Worm (Caenorhabditis elegans) whole organism, young adult: Measurements from ENCODE around the gene rskd-1.

Source experiments
- B0336.3 ChIP-seq: fragments of 200-800 bp; sonication (Bioruptor generic); IDR thresholded peaks from 2 replicates; pipeline ENCODE4 v1.3.6; 2022; ENCODE audit warnings: missing genetic modification characterization, missing compliant biosample characterization
- F22D6.2 ChIP-seq: sonication (generic microtip); optimal IDR thresholded peaks from 2 replicates; lab custom pipeline; 2016; ENCODE audit warnings: mild to moderate bottlenecking, missing genetic modification characterization, missing compliant biosample characterization
- F37B4.10 ChIP-seq: fragments of 200-800 bp; sonication (Bioruptor generic); IDR thresholded peaks from 2 replicates; pipeline ENCODE4 v1.3.6; 2022; ENCODE audit warnings: missing genetic modification characterization, missing compliant biosample characterization
- F49E8.2 ChIP-seq: sonication (generic microtip); optimal IDR thresholded peaks from 3 replicates; lab custom pipeline; 2017; ENCODE audit warnings: missing genetic modification characterization, mild to moderate bottlenecking, missing compliant biosample characterization, antibody characterized with exemption, moderate library complexity; ENCODE audit not compliant: insufficient read depth
- K11D2.4 ChIP-seq: fragments of 200-800 bp; sonication (Bioruptor generic); IDR thresholded peaks from 2 replicates; pipeline ENCODE4 v1.3.6; 2022; ENCODE audit warnings: missing genetic modification reagents, missing genetic modification characterization, missing compliant biosample characterization
- T07F8.4 ChIP-seq: sonication (generic microtip); optimal IDR thresholded peaks from 2 replicates; lab custom pipeline; 2016; ENCODE audit warnings: mild to moderate bottlenecking, missing genetic modification characterization, moderate library complexity, missing compliant biosample characterization
- Y56A3A.18 ChIP-seq: fragments of 200-800 bp; sonication (Bioruptor generic); IDR thresholded peaks from 2 replicates; pipeline ENCODE4 v1.3.6; 2022; ENCODE audit warnings: missing genetic modification reagents, missing genetic modification characterization, missing compliant biosample characterization
- Y79H2A.3 ChIP-seq: fragments of 200-800 bp; sonication (Bioruptor generic); conservative IDR thresholded peaks from 2 replicates; pipeline ENCODE4 v1.3.6; 2022; ENCODE audit warnings: missing genetic modification reagents, missing genetic modification characterization, missing compliant biosample characterization
- Y95B8A.8 ChIP-seq: fragments of 200-800 bp; sonication (Bioruptor generic); IDR thresholded peaks from 2 replicates; pipeline ENCODE4 v1.3.6; 2022; ENCODE audit warnings: missing genetic modification reagents, missing genetic modification characterization, missing compliant biosample characterization
- ama-1 ChIP-seq, 3 experiments: fragments of 150-350 bp in 1 of 3; sonication (generic microtip) in 2 of 3; optimal IDR thresholded peaks; 2 replicates each; lab custom pipeline; 2014 to 2018; ENCODE audit warnings: missing biosample characterization in 2 of 3, missing genetic modification characterization in 2 of 3, missing genetic modification reagents in 2 of 3
- aptf-2 ChIP-seq: fragments of 200-800 bp; sonication (Bioruptor generic); conservative IDR thresholded peaks from 2 replicates; pipeline ENCODE4 v1.3.6; 2022; ENCODE audit warnings: missing genetic modification reagents, missing genetic modification characterization, missing compliant biosample characterization
- attf-3 ChIP-seq: fragments of 200-800 bp; sonication (Bioruptor generic); conservative IDR thresholded peaks from 2 replicates; pipeline ENCODE4 v1.3.6; 2022; ENCODE audit warnings: missing genetic modification reagents, missing genetic modification characterization, missing compliant biosample characterization
- attf-5 ChIP-seq: fragments of 200-800 bp; sonication (Bioruptor generic); optimal IDR thresholded peaks from 2 replicates; lab custom pipeline; 2018; ENCODE audit warnings: mild to moderate bottlenecking, missing genetic modification characterization, missing compliant biosample characterization
- attf-6 ChIP-seq: fragments of 200-800 bp; sonication (Bioruptor generic); IDR thresholded peaks from 2 replicates; pipeline ENCODE4 v1.3.6; 2022; ENCODE audit warnings: missing genetic modification reagents, missing genetic modification characterization, missing compliant biosample characterization
- cebp-1 ChIP-seq, 2 experiments: fragments of 200-800 bp in 1 of 2; sonication (Bioruptor generic) in 1 of 2; sonication (generic microtip) in 1 of 2; IDR thresholded peaks in 1 of 2; optimal IDR thresholded peaks in 1 of 2; 2 replicates each; pipeline versions ENCODE4 v1.3.6 to Lab custom; 2017 to 2022; ENCODE audit warnings: missing compliant biosample characterization in 2 of 2, missing genetic modification characterization in 2 of 2, mild to moderate bottlenecking in 1 of 2, missing genetic modification reagents in 1 of 2, moderate library complexity in 1 of 2
- ceh-91 ChIP-seq: fragments of 200-800 bp; sonication (Bioruptor generic); IDR thresholded peaks from 2 replicates; pipeline ENCODE4 v1.3.6; 2022; ENCODE audit warnings: missing genetic modification reagents, missing genetic modification characterization, missing compliant biosample characterization
- dox-1 ChIP-seq: fragments of 200-800 bp; sonication (Bioruptor generic); IDR thresholded peaks from 2 replicates; pipeline ENCODE4 v1.3.6; 2022; ENCODE audit warnings: missing genetic modification reagents, missing genetic modification characterization, missing compliant biosample characterization
- egrh-3 ChIP-seq: fragments of 200-800 bp; sonication (Bioruptor generic); IDR thresholded peaks from 2 replicates; pipeline ENCODE4 v1.3.6; 2022; ENCODE audit warnings: missing genetic modification reagents, missing genetic modification characterization, missing compliant biosample characterization
- ets-4 ChIP-seq: fragments of 200-800 bp; sonication (Bioruptor generic); optimal IDR thresholded peaks from 2 replicates; lab custom pipeline; 2018; ENCODE audit warnings: mild to moderate bottlenecking, missing genetic modification characterization, missing compliant biosample characterization
- fkh-3 ChIP-seq: sonication (generic microtip); optimal IDR thresholded peaks from 2 replicates; lab custom pipeline; 2016; ENCODE audit warnings: mild to moderate bottlenecking, missing genetic modification characterization, missing compliant biosample characterization
- gei-17 ChIP-seq: fragments of 200-800 bp; sonication (Bioruptor generic); optimal IDR thresholded peaks from 2 replicates; lab custom pipeline; 2018; ENCODE audit warnings: mild to moderate bottlenecking, missing genetic modification characterization, missing compliant biosample characterization
- him-1 ChIP-seq: sonication (generic microtip); optimal IDR thresholded peaks from 2 replicates; lab custom pipeline; 2016; ENCODE audit warnings: missing genotype, missing genetic modification reagents, missing genetic modification characterization, missing compliant biosample characterization
- hsf-1 ChIP-seq: fragments of 200-800 bp; sonication (Bioruptor generic); IDR thresholded peaks from 2 replicates; pipeline ENCODE4 v1.3.6; 2022; ENCODE audit warnings: missing genetic modification reagents, missing genetic modification characterization, missing compliant biosample characterization
- madf-8 ChIP-seq: fragments of 200-800 bp; sonication (Bioruptor generic); conservative IDR thresholded peaks from 2 replicates; pipeline ENCODE4 v1.3.6; 2022; ENCODE audit warnings: missing genetic modification reagents, missing genetic modification characterization, missing compliant biosample characterization
- mxl-1 ChIP-seq: sonication (generic microtip); optimal IDR thresholded peaks from 2 replicates; lab custom pipeline; 2016; ENCODE audit warnings: missing genetic modification characterization, missing compliant biosample characterization
- nhr-80 ChIP-seq: sonication (generic microtip); optimal IDR thresholded peaks from 2 replicates; lab custom pipeline; 2016; ENCODE audit warnings: missing genetic modification characterization, missing compliant biosample characterization
- nhr-90 ChIP-seq: sonication (generic microtip); optimal IDR thresholded peaks from 2 replicates; lab custom pipeline; 2016; ENCODE audit warnings: missing genotype, mild to moderate bottlenecking, missing genetic modification characterization, missing compliant biosample characterization
- rcor-1 ChIP-seq: fragments of 200-800 bp; sonication (Bioruptor generic); IDR thresholded peaks from 2 replicates; pipeline ENCODE4 v1.3.6; 2022; ENCODE audit warnings: missing genetic modification reagents, missing genetic modification characterization, missing compliant biosample characterization
- rec-8 ChIP-seq, 2 experiments: sonication (generic microtip); optimal IDR thresholded peaks; 2 replicates each; lab custom pipeline; 2016; ENCODE audit warnings: mild to moderate bottlenecking in 2 of 2, missing genetic modification characterization in 2 of 2, missing genetic modification reagents in 2 of 2, missing genotype in 2 of 2, missing biosample characterization in 1 of 2, missing compliant biosample characterization in 1 of 2, moderate library complexity in 1 of 2
- snpc-1.1 ChIP-seq: sonication (generic microtip); optimal IDR thresholded peaks from 2 replicates; lab custom pipeline; 2017; ENCODE audit warnings: missing genetic modification characterization, mild to moderate bottlenecking, missing compliant biosample characterization, antibody characterized with exemption, moderate library complexity, missing genotype, missing genetic modification reagents; ENCODE audit not compliant: insufficient read depth
- tbp1 ChIP-seq: fragments of 200-800 bp; sonication (Bioruptor generic); optimal IDR thresholded peaks from 2 replicates; lab custom pipeline; 2018; ENCODE audit warnings: mild to moderate bottlenecking, missing genetic modification characterization, missing compliant biosample characterization
- ztf-22 ChIP-seq: fragments of 200-800 bp; sonication (Bioruptor generic); optimal IDR thresholded peaks from 2 replicates; lab custom pipeline; 2018; ENCODE audit warnings: mild to moderate bottlenecking, missing genetic modification characterization, moderate library complexity, missing compliant biosample characterization
- ztf-3 ChIP-seq: fragments of 200-800 bp; sonication (Bioruptor generic); optimal IDR thresholded peaks from 2 replicates; lab custom pipeline; 2018; ENCODE audit warnings: mild to moderate bottlenecking, missing genetic modification characterization, missing compliant biosample characterization

The rskd-1 gene

ce11 chrV:12299244-12299766, 10.9 kb upstream of the rskd-1 start:
- TF ChIP-seq attf-5 (no peak), attf-3 (GFP tag; lab: Robert Waterston, UW) (no peak), cebp-1 (GFP tag; IDR thresholded peaks at IDR 0.05; lab: Robert Waterston, UW) (no peak), cebp-1 (tag; optimal IDR thresholded peaks at IDR 0.05; lab: Kevin White, UChicago) (no peak)

- no peak for TF ChIP-seq F49E8.2 (tag; lab: Kevin White, UChicago)
- TF ChIP-seq nhr-80 (tag; lab: Kevin White, UChicago): peak; percentile 80
- TF ChIP-seq, all 124 proteins: peak for 1
These were observed 9.8 kb upstream of the rskd-1 start for ce11 chrV:12298184-12298583.

- TF ChIP-seq madf-8 (GFP tag; lab: Robert Waterston, UW) (no peak), egrh-3 (no peak), ets-4 (GFP tag; lab: Kevin White, UChicago) (no peak), him-1 (tag; lab: Kevin White, UChicago) (no peak), F22D6.2 (tag; lab: Kevin White, UChicago) (no peak), ama-1 (optimal IDR thresholded peaks at IDR 0.05; lab: Kevin White, UChicago) (no peak), ama-1 (GFP tag; optimal IDR thresholded peaks at IDR 0.05; lab: Kevin White, UChicago) (no peak), ztf-22 (GFP tag; lab: Kevin White, UChicago) (no peak), dox-1 (no peak), nhr-80 (tag; lab: Kevin White, UChicago) (no peak), F37B4.10 (GFP tag; lab: Robert Waterston, UW) (no peak), ceh-91 (GFP tag; lab: Robert Waterston, UW) (no peak)
- TF ChIP-seq, all 124 proteins: peak for 0
These were observed 8.4 kb upstream of the rskd-1 start for ce11 chrV:12296794-12297193.

- TF ChIP-seq aptf-2 (GFP tag; lab: Robert Waterston, UW) (no peak), fkh-3 (no peak), attf-6 (no peak), ztf-3 (GFP tag; lab: Kevin White, UChicago) (no peak), F37B4.10 (GFP tag; lab: Robert Waterston, UW) (no peak), rec-8 (tag; optimal IDR thresholded peaks at IDR 0.05; lab: Kevin White, UChicago) (no peak), nhr-90 (tag; lab: Kevin White, UChicago) (no peak), tbp1 (GFP tag; lab: Kevin White, UChicago) (no peak), Y56A3A.18 (GFP tag; lab: Robert Waterston, UW) (no peak), Y79H2A.3 (no peak), K11D2.4 (GFP tag; lab: Robert Waterston, UW) (no peak), B0336.3 (GFP tag; lab: Robert Waterston, UW) (no peak), Y95B8A.8 (GFP tag; lab: Robert Waterston, UW) (no peak), snpc-1.1 (no peak), mxl-1 (no peak), gei-17 (GFP tag; lab: Kevin White, UChicago) (no peak), T07F8.4 (tag; lab: Kevin White, UChicago) (no peak), hsf-1 (GFP tag; lab: Robert Waterston, UW) (no peak), rcor-1 (GFP tag; lab: Robert Waterston, UW) (no peak)
- TF ChIP-seq, all 124 proteins: peak for 0
These were observed 7.7 kb upstream of the rskd-1 start for ce11 chrV:12296122-12296521.
